Worm (Caenorhabditis elegans) whole organism, L4/young adult: Measurements from ENCODE around the gene sws-1.

ENCODE experiments used
- W03F9.2 ChIP-seq: fragments of 150-350 bp; optimal IDR thresholded peaks from 2 replicates; lab custom pipeline; 2014; ENCODE audit warnings: missing biosample characterization, missing genetic modification characterization
- dao-5 ChIP-seq: sonication (generic microtip); optimal IDR thresholded peaks from 2 replicates; lab custom pipeline; 2016; ENCODE audit warnings: missing genotype, missing genetic modification characterization, moderate library complexity, missing compliant biosample characterization

- TF ChIP-seq dao-5 (tag; lab: Kevin White, UChicago): no peak
- no peak for TF ChIP-seq W03F9.2 (tag; lab: Kevin White, UChicago)
Observed at ce11 chrV:18993017-18993416, 11.7 kb upstream of the sws-1 start.
